Fruit fly (Drosophila melanogaster): ENCODE results near the gene repo.

repo gene

dm6 chr3R:18215300-18215699, 20.7 kb upstream of the repo start (continued):
- no peak for TF ChIP-seq zfh1 (GFP tag; IDR thresholded peaks at IDR 0.05)
- no peak for TF ChIP-seq CG3163 (GFP tag; optimal IDR thresholded peaks at IDR 0.05)
- no peak for TF ChIP-seq wek (GFP tag; optimal IDR thresholded peaks at IDR 0.05)
- TF ChIP-seq CG11398 (GFP tag; optimal IDR thresholded peaks at IDR 0.05) = no peak
- TF ChIP-seq CHES-1-like (GFP tag; optimal IDR thresholded peaks at IDR 0.05) = no peak
- TF ChIP-seq stwl (tag; optimal IDR thresholded peaks at IDR 0.05) = peak; percentile 67
- TF ChIP-seq tin (GFP tag; optimal IDR thresholded peaks at IDR 0.05) = peak; percentile 54
- no peak for TF ChIP-seq CG12299 (tag; optimal IDR thresholded peaks at IDR 0.05)
- peak; percentile 50 for TF ChIP-seq Ets97D (GFP tag; optimal IDR thresholded peaks at IDR 0.05)
- TF ChIP-seq insv (GFP tag; optimal IDR thresholded peaks at IDR 0.05) = no peak
- no peak for TF ChIP-seq ase (GFP tag; IDR thresholded peaks at IDR 0.05)
- TF ChIP-seq Pdp1 (GFP tag; optimal IDR thresholded peaks at IDR 0.05) = peak in 1 of 2 experiments; percentile 40
- no peak for TF ChIP-seq Sin3A (optimal IDR thresholded peaks at IDR 0.05)
- TF ChIP-seq dpn (GFP tag; optimal IDR thresholded peaks at IDR 0.05) = peak; percentile 47 to 50
- TF ChIP-seq CG10979 (tag; optimal IDR thresholded peaks at IDR 0.05) = no peak
- TF ChIP-seq vnd (GFP tag; IDR thresholded peaks at IDR 0.05; ENCODE audit: partially characterized antibody) = peak; percentile 53; the same call in 2 of the 3 replicates
- TF ChIP-seq cato (GFP tag; optimal IDR thresholded peaks at IDR 0.05; ENCODE audit: borderline replicate concordance) = no peak
- TF ChIP-seq CG34422 (GFP tag; IDR thresholded peaks at IDR 0.05) = no peak
- no peak for TF ChIP-seq disco-r (GFP tag; optimal IDR thresholded peaks at IDR 0.05)
- peak; percentile 66 for TF ChIP-seq CG6254 (GFP tag; optimal IDR thresholded peaks at IDR 0.05)
- peak; percentile 39; the same call in 1 of the 2 replicates for TF ChIP-seq NFAT (GFP tag; IDR thresholded peaks at IDR 0.05)
- TF ChIP-seq E2f2 (GFP tag; IDR thresholded peaks at IDR 0.05) = peak; percentile 66
- TF ChIP-seq cad (GFP tag; optimal IDR thresholded peaks at IDR 0.05) = no peak
- peak; percentile 40 for TF ChIP-seq Atf-2 (GFP tag; optimal IDR thresholded peaks at IDR 0.05)
- peak; percentile 23 for TF ChIP-seq Dek (tag; optimal IDR thresholded peaks at IDR 0.05)
- TF ChIP-seq CG10366 (GFP tag; IDR thresholded peaks at IDR 0.05) = no peak
- no peak for TF ChIP-seq ham (GFP tag; IDR thresholded peaks at IDR 0.05)
- TF ChIP-seq Chrac-16 (GFP tag; optimal IDR thresholded peaks at IDR 0.05) = peak; percentile 48
- TF ChIP-seq Dip2 (GFP tag; IDR thresholded peaks at IDR 0.05) = no peak
- TF ChIP-seq Ptx1 (GFP tag; IDR thresholded peaks at IDR 0.05) = no peak
- peak; percentile 41 for TF ChIP-seq CG12155 (GFP tag; optimal IDR thresholded peaks at IDR 0.05)
- peak; percentile 79 for TF ChIP-seq Scr (GFP tag; IDR thresholded peaks at IDR 0.05; ENCODE audit: partially characterized antibody)
- no peak for TF ChIP-seq schlank (tag; optimal IDR thresholded peaks at IDR 0.05)
- no peak for TF ChIP-seq CG10431 (GFP tag; optimal IDR thresholded peaks at IDR 0.05)
- TF ChIP-seq p53 (GFP tag; optimal IDR thresholded peaks at IDR 0.05) = no peak
- no peak for TF ChIP-seq otp (GFP tag; IDR thresholded peaks at IDR 0.05)
- peak; percentile 15 for TF ChIP-seq ems (GFP tag; optimal IDR thresholded peaks at IDR 0.05)
- TF ChIP-seq CG10462 (GFP tag; optimal IDR thresholded peaks at IDR 0.05) = no peak
- no peak for TF ChIP-seq Side (GFP tag; optimal IDR thresholded peaks at IDR 0.05)
- TF ChIP-seq odd (GFP tag; optimal IDR thresholded peaks at IDR 0.05) = no peak
- TF ChIP-seq NC2β (GFP tag; optimal IDR thresholded peaks at IDR 0.05) = peak; percentile 19
- no peak for TF ChIP-seq gce (GFP tag; IDR thresholded peaks at IDR 0.05)
- peak; percentile 2 for TF ChIP-seq caup (GFP tag; optimal IDR thresholded peaks at IDR 0.05; ENCODE audit: severe bottlenecking)
- peak; percentile 57 for TF ChIP-seq MBD-R2 (GFP tag; IDR thresholded peaks at IDR 0.05)
- TF ChIP-seq vvl (GFP tag; IDR thresholded peaks at IDR 0.05) = no peak; the same call in 1 of the 2 replicates
- no peak for TF ChIP-seq CG1602 (GFP tag; optimal IDR thresholded peaks at IDR 0.05)
- TF ChIP-seq cg (GFP tag; optimal IDR thresholded peaks at IDR 0.05) = no peak
- TF ChIP-seq CG7786 (GFP tag; optimal IDR thresholded peaks at IDR 0.05) = peak; percentile 42
- TF ChIP-seq tgo (GFP tag; IDR thresholded peaks at IDR 0.05) = no peak
- TF ChIP-seq BEAF-32 (GFP tag; optimal IDR thresholded peaks at IDR 0.05) = peak; percentile 70
- TF ChIP-seq gcm2 (GFP tag; optimal IDR thresholded peaks at IDR 0.05) = no peak
- no peak for TF ChIP-seq CG16815 (GFP tag; optimal IDR thresholded peaks at IDR 0.05)
